Worm (Caenorhabditis elegans) whole organism, L4/young adult: ENCODE measurements around the gene Y55B1AR.4.

Source experiments
- W03F9.2 ChIP-seq: fragments of 150-350 bp; optimal IDR thresholded peaks from 2 replicates; lab custom pipeline; 2014; ENCODE audit warnings: missing biosample characterization, missing genetic modification characterization
- dao-5 ChIP-seq: sonication (generic microtip); optimal IDR thresholded peaks from 2 replicates; lab custom pipeline; 2016; ENCODE audit warnings: missing genotype, missing genetic modification characterization, moderate library complexity, missing compliant biosample characterization
- him-1 ChIP-seq: sonication (generic microtip); optimal IDR thresholded peaks from 2 replicates; lab custom pipeline; 2016; ENCODE audit warnings: missing genotype, missing genetic modification reagents, missing genetic modification characterization, missing compliant biosample characterization

Gene Y55B1AR.4

ce11 chrIII:605415-606054, at the start of gene Y55B1AR.4, which contains the start of gene ttr-7:
Gene Y55B1AR.4 (minus strand): TSS chrIII:605515.
Gene ttr-7 (plus strand): TSS chrIII:606004.
- TF ChIP-seq him-1 (tag; lab: Kevin White, UChicago), result no peak
- TF ChIP-seq dao-5 (tag; lab: Kevin White, UChicago), result no peak
- no peak for TF ChIP-seq W03F9.2 (tag; lab: Kevin White, UChicago)

- TF ChIP-seq dao-5 (tag; lab: Kevin White, UChicago) (no peak), him-1 (tag; lab: Kevin White, UChicago) (no peak), W03F9.2 (tag; lab: Kevin White, UChicago) (no peak)
These were observed 49.0 kb upstream of the Y55B1AR.4 start for ce11 chrIII:654365-654764.

- TF ChIP-seq W03F9.2 (tag; lab: Kevin White, UChicago) (no peak), him-1 (tag; lab: Kevin White, UChicago) (no peak), dao-5 (tag; lab: Kevin White, UChicago) (no peak)
These were observed 46.3 kb upstream of the Y55B1AR.4 start for ce11 chrIII:651587-651986.

ce11 chrIII:650539-650938, 45.2 kb upstream of the Y55B1AR.4 start:
- TF ChIP-seq dao-5 (tag; lab: Kevin White, UChicago) (no peak), him-1 (tag; lab: Kevin White, UChicago) (no peak), W03F9.2 (tag; lab: Kevin White, UChicago) (no peak)

- no peak for TF ChIP-seq him-1 (tag; lab: Kevin White, UChicago)
- TF ChIP-seq W03F9.2 (tag; lab: Kevin White, UChicago), result no peak
These were observed 44.6 kb upstream of the Y55B1AR.4 start for ce11 chrIII:649935-650334.

ce11 chrIII:647248-647647, 41.9 kb upstream of the Y55B1AR.4 start:
- TF ChIP-seq W03F9.2 (tag; lab: Kevin White, UChicago), result no peak
- TF ChIP-seq dao-5 (tag; lab: Kevin White, UChicago), result no peak
- no peak for TF ChIP-seq him-1 (tag; lab: Kevin White, UChicago)

ce11 chrIII:646454-646853, 41.1 kb upstream of the Y55B1AR.4 start, which contains the start of gene orai-1:
Gene orai-1 (plus strand): TSS chrIII:646754.
- TF ChIP-seq W03F9.2 (tag; lab: Kevin White, UChicago) (no peak), him-1 (tag; lab: Kevin White, UChicago) (no peak), dao-5 (tag; lab: Kevin White, UChicago) (no peak)

ce11 chrIII:644660-645059, 39.3 kb upstream of the Y55B1AR.4 start:
- TF ChIP-seq W03F9.2 (tag; lab: Kevin White, UChicago) (no peak), him-1 (tag; lab: Kevin White, UChicago) (no peak), dao-5 (tag; lab: Kevin White, UChicago) (no peak)

ce11 chrIII:641759-642158, 36.4 kb upstream of the Y55B1AR.4 start, which contains the start of gene W06E11.1:
Gene W06E11.1 (plus strand): TSS chrIII:642059.
- TF ChIP-seq him-1 (tag; lab: Kevin White, UChicago), result no peak
- TF ChIP-seq dao-5 (tag; lab: Kevin White, UChicago), result no peak
- no peak for TF ChIP-seq W03F9.2 (tag; lab: Kevin White, UChicago)

ce11 chrIII:640198-640803, 35.0 kb upstream of the Y55B1AR.4 start, which contains the start of the genes tag-266 and tag-267:
Gene tag-266 (minus strand): TSS chrIII:640226.
Gene tag-267 (plus strand): TSS chrIII:640790.
- no peak for TF ChIP-seq him-1 (tag; lab: Kevin White, UChicago)
- no peak for TF ChIP-seq dao-5 (tag; lab: Kevin White, UChicago)
- peak; percentile 76 for TF ChIP-seq W03F9.2 (tag; lab: Kevin White, UChicago)

ce11 chrIII:638319-638718, 33.0 kb upstream of the Y55B1AR.4 start, which contains the start of gene sbds-1:
Gene sbds-1 (minus strand): TSS chrIII:638419.
- TF ChIP-seq W03F9.2 (tag; lab: Kevin White, UChicago) (no peak), him-1 (tag; lab: Kevin White, UChicago) (no peak), dao-5 (tag; lab: Kevin White, UChicago) (no peak)

ce11 chrIII:636067-636466, 30.8 kb upstream of the Y55B1AR.4 start, which contains the start of gene T19C3.7:
Gene T19C3.7 (minus strand): TSS chrIII:636167.
- no peak for TF ChIP-seq dao-5 (tag; lab: Kevin White, UChicago)
- TF ChIP-seq him-1 (tag; lab: Kevin White, UChicago), result no peak
- TF ChIP-seq W03F9.2 (tag; lab: Kevin White, UChicago), result no peak

ce11 chrIII:634618-635017, 29.3 kb upstream of the Y55B1AR.4 start, which contains the start of gene fem-2:
Gene fem-2 (minus strand): TSS chrIII:634626.
- TF ChIP-seq dao-5 (tag; lab: Kevin White, UChicago) (no peak), W03F9.2 (tag; lab: Kevin White, UChicago) (peak; percentile 19), him-1 (tag; lab: Kevin White, UChicago) (no peak)
